Fruit fly (Drosophila melanogaster): Measurements from ENCODE around the gene Usp7.

The Usp7 gene

DNA sequence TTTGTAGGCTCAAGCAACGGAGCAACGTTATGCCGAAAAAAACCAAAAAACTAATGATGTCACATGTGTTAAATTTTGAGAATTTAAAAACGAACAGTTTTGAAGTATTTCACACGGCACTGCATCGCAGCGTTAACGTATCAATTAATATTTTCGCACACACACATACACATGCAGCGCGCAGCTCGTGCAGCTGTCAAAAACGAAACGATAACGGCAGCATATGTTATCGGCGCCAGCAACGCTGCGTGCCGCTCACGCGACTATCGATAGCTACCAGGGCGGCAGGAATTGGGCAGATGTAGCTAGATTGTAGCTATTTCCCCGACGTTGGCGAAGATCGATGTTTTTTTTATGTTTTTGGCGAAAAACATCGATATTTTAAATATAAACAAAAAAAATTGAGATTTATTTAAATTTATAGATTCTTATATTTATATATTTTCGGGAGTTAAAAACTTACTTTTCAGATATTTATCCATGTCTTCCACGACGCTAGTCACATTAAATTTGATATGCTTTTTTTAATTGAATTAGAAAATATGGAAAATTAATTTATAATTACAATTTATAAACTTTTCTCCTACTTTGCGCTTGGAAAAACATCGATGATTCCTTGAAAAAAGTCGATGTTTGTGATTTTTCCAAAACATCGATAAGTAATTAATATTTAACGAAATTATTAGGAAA, at the start of gene Usp7 (continued):
- TF ChIP-seq dmrt99B (tag; optimal IDR thresholded peaks at IDR 0.05): no peak
- no peak for TF ChIP-seq CG16863 (GFP tag; optimal IDR thresholded peaks at IDR 0.05)
- no peak for TF ChIP-seq CG15073 (GFP tag; optimal IDR thresholded peaks at IDR 0.05)
- no peak for TF ChIP-seq ind (GFP tag; optimal IDR thresholded peaks at IDR 0.05)
- TF ChIP-seq tio (GFP tag; optimal IDR thresholded peaks at IDR 0.05): no peak
- TF ChIP-seq CG4404 (GFP tag; IDR thresholded peaks at IDR 0.05): no peak
- TF ChIP-seq CG31224 (GFP tag; IDR thresholded peaks at IDR 0.05): no peak
- peak; percentile 58; the same call in 1 of the 3 replicates for TF ChIP-seq Dbx (GFP tag; IDR thresholded peaks at IDR 0.05)
- TF ChIP-seq pan (optimal IDR thresholded peaks at IDR 0.05): no peak
- TF ChIP-seq pan (GFP tag; optimal IDR thresholded peaks at IDR 0.05 in 1 of 2, IDR thresholded peaks at IDR 0.05 in 1 of 2): no peak
- TF ChIP-seq CG18262 (tag; optimal IDR thresholded peaks at IDR 0.05): no peak
- TF ChIP-seq YL-1 (GFP tag; optimal IDR thresholded peaks at IDR 0.05): peak; percentile 73
- TF ChIP-seq CG14441 (GFP tag; IDR thresholded peaks at IDR 0.05): no peak
- TF ChIP-seq NC2β (GFP tag; optimal IDR thresholded peaks at IDR 0.05): no peak
- peak; percentile 41 for TF ChIP-seq CG9797 (GFP tag; optimal IDR thresholded peaks at IDR 0.05)
- TF ChIP-seq CG15514 (GFP tag; optimal IDR thresholded peaks at IDR 0.05): no peak
- no peak for TF ChIP-seq danr (GFP tag; IDR thresholded peaks at IDR 0.05)
- TF ChIP-seq nmo (GFP tag; optimal IDR thresholded peaks at IDR 0.05): peak; percentile 61
- TF ChIP-seq Bteb2 (GFP tag; optimal IDR thresholded peaks at IDR 0.05): no peak
- TF ChIP-seq CG7372 (GFP tag; IDR thresholded peaks at IDR 0.05): 0 out of 2 replicates have a peak, but pooled peaks have one; percentile 17
- TF ChIP-seq salm (tag; optimal IDR thresholded peaks at IDR 0.05): no peak
- no peak for TF ChIP-seq CG11504 (tag; optimal IDR thresholded peaks at IDR 0.05)
- no peak for TF ChIP-seq CG10209 (GFP tag; optimal IDR thresholded peaks at IDR 0.05)
- no peak for TF ChIP-seq hth (optimal IDR thresholded peaks at IDR 0.05)
- TF ChIP-seq gt (GFP tag; IDR thresholded peaks at IDR 0.05): no peak
- TF ChIP-seq Camta (GFP tag; optimal IDR thresholded peaks at IDR 0.05): no peak
- no peak for TF ChIP-seq fu2 (GFP tag; optimal IDR thresholded peaks at IDR 0.05)
- no peak for TF ChIP-seq CG10431 (GFP tag; optimal IDR thresholded peaks at IDR 0.05)
- no peak for TF ChIP-seq CG8089 (GFP tag; optimal IDR thresholded peaks at IDR 0.05)
- TF ChIP-seq NfI (GFP tag; optimal IDR thresholded peaks at IDR 0.05): no peak
- no peak for TF ChIP-seq her (GFP tag; optimal IDR thresholded peaks at IDR 0.05)
- TF ChIP-seq nom (GFP tag; optimal IDR thresholded peaks at IDR 0.05): no peak
- no peak for TF ChIP-seq CG12942 (GFP tag; optimal IDR thresholded peaks at IDR 0.05)

DNA sequence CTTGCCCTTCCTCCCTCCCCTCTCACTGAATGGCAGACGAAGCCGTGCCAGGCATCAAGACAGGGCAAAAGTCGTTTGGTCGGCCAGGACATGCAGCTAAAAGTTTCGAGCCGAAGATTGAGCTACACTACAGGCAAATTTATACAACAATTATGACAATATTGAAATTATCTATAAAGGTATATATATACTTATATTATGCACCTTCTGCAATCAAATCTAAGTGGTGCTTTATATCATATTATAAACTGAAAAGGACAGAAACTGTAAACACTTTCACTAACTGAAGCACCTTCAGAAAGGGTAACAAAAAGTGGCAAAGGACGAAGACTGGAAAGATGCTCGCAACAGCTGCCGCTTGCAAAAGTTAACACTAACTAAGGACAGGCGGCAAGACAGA, 47.4 kb upstream of the Usp7 start:
- no peak for TF ChIP-seq zen2 (GFP tag; IDR thresholded peaks at IDR 0.05; ENCODE audit: partially characterized antibody)
- TF ChIP-seq fd102C (GFP tag; optimal IDR thresholded peaks at IDR 0.05): no peak
- TF ChIP-seq Sox100B (GFP tag; optimal IDR thresholded peaks at IDR 0.05): peak; percentile 2
- no peak for TF ChIP-seq so (GFP tag; IDR thresholded peaks at IDR 0.05)
- peak; percentile 28 for TF ChIP-seq Sox102F (GFP tag; optimal IDR thresholded peaks at IDR 0.05)
- no peak for TF ChIP-seq sug (tag; optimal IDR thresholded peaks at IDR 0.05)
- TF ChIP-seq stc (GFP tag; IDR thresholded peaks at IDR 0.05): no peak
- TF ChIP-seq Antp (GFP tag; optimal IDR thresholded peaks at IDR 0.05): no peak
- TF ChIP-seq NK7.1 (GFP tag; optimal IDR thresholded peaks at IDR 0.05): no peak
- TF ChIP-seq CG11504 (tag; optimal IDR thresholded peaks at IDR 0.05): peak; percentile 54
- TF ChIP-seq CG12104 (GFP tag; optimal IDR thresholded peaks at IDR 0.05): no peak
- TF ChIP-seq Hmr (GFP tag; optimal IDR thresholded peaks at IDR 0.05): no peak
- no peak for TF ChIP-seq gcm (GFP tag; optimal IDR thresholded peaks at IDR 0.05)
- no peak for TF ChIP-seq CG14965 (GFP tag; optimal IDR thresholded peaks at IDR 0.05; ENCODE audit: borderline replicate concordance)
- TF ChIP-seq CG4424 (GFP tag; optimal IDR thresholded peaks at IDR 0.05): peak; percentile 6
- no peak for TF ChIP-seq da (GFP tag; optimal IDR thresholded peaks at IDR 0.05)
- TF ChIP-seq lov (optimal IDR thresholded peaks at IDR 0.05): no peak
- no peak for TF ChIP-seq lov (GFP tag; IDR thresholded peaks at IDR 0.05)
- TF ChIP-seq Asciz (GFP tag; optimal IDR thresholded peaks at IDR 0.05): no peak
- peak; percentile 10 for TF ChIP-seq CG30403 (GFP tag; optimal IDR thresholded peaks at IDR 0.05)
- peak; percentile 4 for TF ChIP-seq CG15269 (tag; optimal IDR thresholded peaks at IDR 0.05)
